Fruit fly (Drosophila melanogaster): Measurements from ENCODE around the gene cdm.

dm6 chr3R:18220211-18220749 is 37.0 kb upstream of the cdm start, which contains the start of the genes CG7988 and CG7183:
- TF ChIP-seq brk (GFP tag; optimal IDR thresholded peaks at IDR 0.05) (no peak), GATAd (GFP tag; optimal IDR thresholded peaks at IDR 0.05) (peak; percentile 88), Myc (optimal IDR thresholded peaks at IDR 0.05) (no peak), OdsH (GFP tag; optimal IDR thresholded peaks at IDR 0.05) (peak; percentile 98), Abd-B (GFP tag; optimal IDR thresholded peaks at IDR 0.05) (no peak), tai (GFP tag; optimal IDR thresholded peaks at IDR 0.05) (no peak), ey (GFP tag; optimal IDR thresholded peaks at IDR 0.05) (peak; percentile 96), Rel (GFP tag; optimal IDR thresholded peaks at IDR 0.05) (no peak), Rel (tag; optimal IDR thresholded peaks at IDR 0.05) (peak; percentile 81), CG32264 (GFP tag; optimal IDR thresholded peaks at IDR 0.05) (peak; percentile 79), sage (GFP tag; optimal IDR thresholded peaks at IDR 0.05) (no peak), Dif (GFP tag; optimal IDR thresholded peaks at IDR 0.05; ENCODE audit: partially characterized antibody) (no peak)
